Fruit fly (Drosophila melanogaster) whole organism, embryonic: ENCODE data around the gene CG3918.

Experiments
- ATbp ChIP-seq: fragments of 200-800 bp; sonication (Bioruptor generic); optimal IDR thresholded peaks from 2 replicates; lab custom pipeline; 2017; ENCODE audit warnings: missing biosample characterization, mild to moderate bottlenecking, missing genetic modification characterization, missing genetic modification reagents
- Abd-B ChIP-seq: fragments of 200-800 bp; sonication (Bioruptor generic); optimal IDR thresholded peaks from 2 replicates; lab custom pipeline; 2018; ENCODE audit warnings: missing biosample characterization, mild to moderate bottlenecking, missing genetic modification characterization, moderate library complexity
- Atf-2 ChIP-seq: fragments of 200-800 bp; sonication (Bioruptor generic); optimal IDR thresholded peaks from 2 replicates; lab custom pipeline; 2016; ENCODE audit warnings: missing biosample characterization, missing genetic modification characterization
- CG11247 ChIP-seq: fragments of 200-800 bp; sonication (Bioruptor generic); IDR thresholded peaks from 2 replicates; pipeline ENCODE4 v1.3.6; 2022; ENCODE audit warnings: missing biosample characterization, missing genetic modification characterization
- CG11398 ChIP-seq: fragments of 200-800 bp; sonication (Bioruptor generic); optimal IDR thresholded peaks from 2 replicates; lab custom pipeline; 2016; ENCODE audit warnings: missing biosample characterization, missing genetic modification characterization
- CG11456 ChIP-seq: fragments of 200-800 bp; sonication (Bioruptor generic); IDR thresholded peaks from 3 replicates; pipeline ENCODE4 v1.3.6; 2022; ENCODE audit warnings: missing biosample characterization, missing genetic modification characterization
- CG12769 ChIP-seq: fragments of 200-800 bp; sonication (Bioruptor generic); optimal IDR thresholded peaks from 2 replicates; lab custom pipeline; 2019; ENCODE audit warnings: missing biosample characterization, mild to moderate bottlenecking, missing genetic modification characterization, moderate library complexity
- CG14014 ChIP-seq: fragments of 200-800 bp; sonication (Bioruptor generic); IDR thresholded peaks from 2 replicates; pipeline ENCODE4 v1.3.6; 2022; ENCODE audit warnings: missing biosample characterization, missing genetic modification characterization
- CG14965 ChIP-seq: fragments of 200-800 bp; sonication (Bioruptor generic); optimal IDR thresholded peaks from 2 replicates; lab custom pipeline; 2016; ENCODE audit warnings: missing biosample characterization, missing genetic modification characterization, borderline replicate concordance
- CG17359 ChIP-seq: fragments of 200-800 bp; sonication (Bioruptor generic); optimal IDR thresholded peaks from 3 replicates; lab custom pipeline; 2018; ENCODE audit warnings: missing biosample characterization, mild to moderate bottlenecking, missing genetic modification characterization, moderate library complexity
- CG1792 ChIP-seq: fragments of 200-800 bp; sonication (Bioruptor generic); optimal IDR thresholded peaks from 2 replicates; lab custom pipeline; 2016; ENCODE audit warnings: missing biosample characterization, missing genetic modification characterization
- CG2678 ChIP-seq: fragments of 200-800 bp; sonication (Bioruptor generic); optimal IDR thresholded peaks from 3 replicates; lab custom pipeline; 2019; ENCODE audit warnings: missing biosample characterization, mild to moderate bottlenecking, missing genetic modification characterization, moderate library complexity
- CG31388 ChIP-seq: fragments of 200-800 bp; sonication (Bioruptor generic); optimal IDR thresholded peaks from 2 replicates; lab custom pipeline; 2016; ENCODE audit warnings: missing biosample characterization, missing genetic modification characterization
- CG31441 ChIP-seq: fragments of 200-800 bp; sonication (Bioruptor generic); IDR thresholded peaks from 2 replicates; pipeline ENCODE4 v1.3.6; 2022; ENCODE audit warnings: missing biosample characterization, missing genetic modification characterization
- CG33557 ChIP-seq: fragments of 200-800 bp; sonication (Bioruptor generic); optimal IDR thresholded peaks from 2 replicates; lab custom pipeline; 2019; ENCODE audit warnings: missing biosample characterization, mild to moderate bottlenecking, missing genetic modification characterization, moderate library complexity
- CG3995 ChIP-seq: fragments of 200-800 bp; sonication (Bioruptor generic); optimal IDR thresholded peaks from 3 replicates; lab custom pipeline; 2016; ENCODE audit warnings: missing biosample characterization, missing genetic modification characterization
- CG4820 ChIP-seq: fragments of 200-800 bp; sonication (Bioruptor generic); optimal IDR thresholded peaks from 3 replicates; lab custom pipeline; 2016; ENCODE audit warnings: missing biosample characterization, missing genetic modification characterization
- CG7987 ChIP-seq: fragments of 200-800 bp; sonication (Bioruptor generic); optimal IDR thresholded peaks from 2 replicates; lab custom pipeline; 2018; ENCODE audit warnings: missing biosample characterization, mild to moderate bottlenecking, missing genetic modification characterization, moderate library complexity
- D ChIP-seq, 2 experiments: fragments of 200-800 bp in 1 of 2; fragments of >200 bp in 1 of 2; sonication (Bioruptor generic) in 1 of 2; optimal IDR thresholded peaks; 2 replicates in 1 of 2; 3 replicates in 1 of 2; lab custom pipeline; 2017; ENCODE audit warnings: mild to moderate bottlenecking in 1 of 2, missing biosample characterization in 1 of 2, missing genetic modification characterization in 1 of 2, missing genetic modification reagents in 1 of 2
- Dll ChIP-seq: fragments of 200-800 bp; sonication (Bioruptor generic); IDR thresholded peaks from 4 replicates; pipeline ENCODE4 v1.3.6; 2022; ENCODE audit warnings: missing biosample characterization, missing genetic modification characterization; ENCODE audit not compliant: partially characterized antibody
- Drgx ChIP-seq: fragments of 200-800 bp; sonication (Bioruptor generic); IDR thresholded peaks from 2 replicates; pipeline ENCODE4 v1.3.6; 2022; ENCODE audit warnings: missing biosample characterization, missing genetic modification characterization
- Gsc ChIP-seq: fragments of 200-800 bp; sonication (Bioruptor generic); IDR thresholded peaks from 2 replicates; pipeline ENCODE4 v1.3.6; 2022; ENCODE audit warnings: missing biosample characterization, missing genetic modification characterization
- HHEX ChIP-seq: fragments of 200-800 bp; sonication (Bioruptor generic); optimal IDR thresholded peaks from 3 replicates; lab custom pipeline; 2017; ENCODE audit warnings: missing biosample characterization, mild to moderate bottlenecking, missing genetic modification characterization, missing genetic modification reagents
- HLH3B ChIP-seq: fragments of 200-800 bp; sonication (Bioruptor generic); IDR thresholded peaks from 2 replicates; pipeline ENCODE4 v1.3.6; 2022; ENCODE audit warnings: missing biosample characterization, missing genetic modification characterization
- Hmx ChIP-seq: fragments of 200-800 bp; sonication (Bioruptor generic); optimal IDR thresholded peaks from 2 replicates; lab custom pipeline; 2016; ENCODE audit warnings: missing biosample characterization, missing genetic modification characterization
- Oaz ChIP-seq: fragments of 200-800 bp; sonication (Bioruptor generic); IDR thresholded peaks from 2 replicates; pipeline ENCODE4 v1.3.6; 2022; ENCODE audit warnings: missing biosample characterization, missing genetic modification characterization
- Opbp ChIP-seq: fragments of 200-800 bp; sonication (Bioruptor generic); IDR thresholded peaks from 3 replicates; pipeline ENCODE4 v1.3.6; 2022; ENCODE audit warnings: missing biosample characterization, missing genetic modification characterization; ENCODE audit not compliant: partially characterized antibody
- Rfx ChIP-seq: fragments of 200-800 bp; sonication (Bioruptor generic); IDR thresholded peaks from 2 replicates; pipeline ENCODE4 v1.3.6; 2022; ENCODE audit warnings: missing biosample characterization, missing genetic modification characterization
- Side ChIP-seq: fragments of 200-800 bp; sonication (Bioruptor generic); optimal IDR thresholded peaks from 2 replicates; lab custom pipeline; 2016; ENCODE audit warnings: missing biosample characterization, missing genetic modification characterization
- TFAM ChIP-seq: fragments of 200-800 bp; sonication (Bioruptor generic); optimal IDR thresholded peaks from 2 replicates; lab custom pipeline; 2017; ENCODE audit warnings: missing biosample characterization, missing genetic modification characterization, inconsistent platforms
- ab ChIP-seq: fragments of 200-800 bp; sonication (Bioruptor generic); optimal IDR thresholded peaks from 2 replicates; lab custom pipeline; 2016; ENCODE audit warnings: missing biosample characterization, missing genetic modification characterization
- amos ChIP-seq: fragments of 200-800 bp; sonication (Bioruptor generic); IDR thresholded peaks from 2 replicates; pipeline ENCODE4 v1.3.6; 2022; ENCODE audit warnings: missing biosample characterization, missing genetic modification characterization; ENCODE audit not compliant: partially characterized antibody
- bbx ChIP-seq: fragments of 200-800 bp; sonication (Bioruptor generic); IDR thresholded peaks from 2 replicates; pipeline ENCODE4 v1.3.6; 2022; ENCODE audit warnings: missing biosample characterization, missing genetic modification characterization; ENCODE audit not compliant: partially characterized antibody
- bowl ChIP-seq: fragments of 200-800 bp; sonication (Bioruptor generic); IDR thresholded peaks from 2 replicates; pipeline ENCODE4 v1.3.6; 2022; ENCODE audit warnings: missing biosample characterization, missing genetic modification characterization
- chif ChIP-seq, 2 experiments: fragments of 200-800 bp; sonication (Bioruptor generic); optimal IDR thresholded peaks; 3 replicates each; lab custom pipeline; 2016; ENCODE audit warnings: missing biosample characterization in 2 of 2, missing genetic modification characterization in 2 of 2
- dimm ChIP-seq: fragments of 200-800 bp; sonication (Bioruptor generic); IDR thresholded peaks from 2 replicates; pipeline ENCODE4 v1.3.6; 2022; ENCODE audit warnings: missing biosample characterization, missing genetic modification characterization
- fd102C ChIP-seq: fragments of 200-800 bp; sonication (Bioruptor generic); optimal IDR thresholded peaks from 2 replicates; lab custom pipeline; 2018; ENCODE audit warnings: missing biosample characterization, mild to moderate bottlenecking, missing genetic modification characterization, moderate library complexity
- fd3F ChIP-seq: fragments of 200-800 bp; sonication (Bioruptor generic); optimal IDR thresholded peaks from 2 replicates; lab custom pipeline; 2018; ENCODE audit warnings: missing biosample characterization, mild to moderate bottlenecking, missing genetic modification characterization, moderate library complexity
- fd64A ChIP-seq: fragments of 200-800 bp; sonication (Bioruptor generic); optimal IDR thresholded peaks from 3 replicates; lab custom pipeline; 2018; ENCODE audit warnings: missing biosample characterization, mild to moderate bottlenecking, missing genetic modification characterization
- her ChIP-seq: fragments of 200-800 bp; sonication (Bioruptor generic); optimal IDR thresholded peaks from 2 replicates; lab custom pipeline; 2016; ENCODE audit warnings: missing biosample characterization, missing genetic modification characterization
- mirr ChIP-seq: fragments of 200-800 bp; sonication (Bioruptor generic); optimal IDR thresholded peaks from 3 replicates; lab custom pipeline; 2018; ENCODE audit warnings: missing biosample characterization, mild to moderate bottlenecking, missing genetic modification characterization
- nom ChIP-seq: fragments of 200-800 bp; sonication (Bioruptor generic); optimal IDR thresholded peaks from 2 replicates; lab custom pipeline; 2017; ENCODE audit warnings: missing biosample characterization, missing genetic modification characterization, mild to moderate bottlenecking, moderate library complexity, missing genetic modification reagents
- oc ChIP-seq: fragments of 200-800 bp; sonication (Bioruptor generic); optimal IDR thresholded peaks from 2 replicates; lab custom pipeline; 2018; ENCODE audit warnings: missing biosample characterization, mild to moderate bottlenecking, missing genetic modification characterization, moderate library complexity
- otp ChIP-seq: fragments of 200-800 bp; sonication (Bioruptor generic); IDR thresholded peaks from 3 replicates; pipeline ENCODE4, ENCODE4 v1.3.6; 2022; ENCODE audit warnings: missing biosample characterization, missing genetic modification characterization
- pan ChIP-seq, 4 experiments: fragments of >200 bp in 3 of 4; fragments of 200-800 bp in 1 of 4; sonication (Bioruptor generic) in 1 of 4; optimal IDR thresholded peaks in 3 of 4; IDR thresholded peaks in 1 of 4; 2 replicates each; pipeline versions ENCODE4 v1.3.6 to Lab custom; 2017 to 2022; ENCODE audit warnings: missing biosample characterization in 2 of 4, missing genetic modification characterization in 2 of 4, mixed read lengths in 1 of 4
- prd ChIP-seq, 3 experiments: fragments of >200 bp in 2 of 3; fragments of 200-800 bp in 1 of 3; sonication (Bioruptor generic) in 1 of 3; optimal IDR thresholded peaks in 2 of 3; IDR thresholded peaks in 1 of 3; 2 replicates in 2 of 3; 3 replicates in 1 of 3; pipeline versions ENCODE4 v1.3.6 to Lab custom; 2017 to 2022; ENCODE audit warnings: missing biosample characterization in 1 of 3, missing genetic modification characterization in 1 of 3
- pros ChIP-seq: fragments of 200-800 bp; sonication (Bioruptor generic); optimal IDR thresholded peaks from 3 replicates; lab custom pipeline; 2019; ENCODE audit warnings: missing biosample characterization, mild to moderate bottlenecking, missing genetic modification characterization, moderate library complexity
- ranshi ChIP-seq: fragments of 200-800 bp; sonication (Bioruptor generic); IDR thresholded peaks from 2 replicates; pipeline ENCODE4 v1.3.6; 2022; ENCODE audit warnings: missing biosample characterization, missing genetic modification characterization
- tgo ChIP-seq: fragments of 200-800 bp; sonication (Bioruptor generic); IDR thresholded peaks from 3 replicates; pipeline ENCODE4 v1.3.6; 2022; ENCODE audit warnings: missing biosample characterization, missing genetic modification characterization

CG3918 gene

DNA sequence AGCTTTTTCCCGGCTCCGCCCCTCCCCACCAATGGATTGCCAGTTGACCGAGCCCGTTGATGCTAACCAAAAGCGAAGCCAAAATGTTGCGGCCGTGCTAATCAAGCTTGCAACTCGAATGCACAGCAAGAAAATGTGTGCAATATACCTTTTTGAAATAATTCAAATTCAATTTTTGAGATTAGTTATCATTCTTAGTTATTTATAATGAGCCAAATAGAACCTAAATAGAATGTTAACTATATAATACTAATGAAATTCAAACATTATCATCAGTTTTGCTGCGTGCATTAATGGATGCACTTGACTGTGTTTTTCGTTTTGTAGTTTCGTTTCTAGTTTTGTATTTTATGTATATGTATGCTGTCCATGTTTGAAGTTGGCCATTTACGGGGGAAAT lies 18.1 kb downstream of the CG3918 start (continued):
- TF ChIP-seq CG12769 (tag; lab: Kevin White, UChicago) (peak; percentile 38), CG11247 (GFP tag; lab: Robert Waterston, UW) (no peak), amos (GFP tag; lab: Robert Waterston, UW) (no peak), pros (GFP tag; lab: Kevin White, UChicago) (no peak), CG17359 (peak; percentile 58), HLH3B (GFP tag; lab: Robert Waterston, UW) (peak; percentile 50; the same call in 1 of the 2 replicates), fd3F (GFP tag; lab: Kevin White, UChicago) (no peak), CG33557 (no peak), ab (GFP tag; lab: Kevin White, UChicago) (no peak), D (optimal IDR thresholded peaks at IDR 0.05; lab: Kevin White, UChicago) (no peak), D (GFP tag; optimal IDR thresholded peaks at IDR 0.05; lab: Kevin White, UChicago) (no peak), Side (GFP tag; lab: Kevin White, UChicago) (no peak), bbx (no peak), mirr (GFP tag; lab: Kevin White, UChicago) (no peak), chif (GFP tag; optimal IDR thresholded peaks at IDR 0.05; lab: Kevin White, UChicago) (no peak), CG3995 (GFP tag; lab: Kevin White, UChicago) (no peak), CG31441 (GFP tag; lab: Robert Waterston, UW) (peak; percentile 56), CG14965 (GFP tag; lab: Kevin White, UChicago) (no peak), TFAM (GFP tag; lab: Kevin White, UChicago) (no peak), fd64A (GFP tag; lab: Kevin White, UChicago) (no peak), Hmx (GFP tag; lab: Kevin White, UChicago) (no peak), CG2678 (tag; lab: Kevin White, UChicago) (peak; percentile 48), Atf-2 (no peak), Abd-B (GFP tag; lab: Kevin White, UChicago) (peak; percentile 48), oc (tag; lab: Kevin White, UChicago) (peak; percentile 22), nom (GFP tag; lab: Kevin White, UChicago) (no peak), CG11398 (GFP tag; lab: Kevin White, UChicago) (no peak), CG7987 (GFP tag; lab: Kevin White, UChicago) (no peak), prd (optimal IDR thresholded peaks at IDR 0.05; lab: Kevin White, UChicago) (no peak), prd (GFP tag; IDR thresholded peaks at IDR 0.05; lab: Robert Waterston, UW) (peak; percentile 58; the same call in 2 of the 3 replicates), HHEX (GFP tag; lab: Kevin White, UChicago) (peak; percentile 7), tgo (GFP tag; lab: Robert Waterston, UW) (peak; percentile 61; the same call in 2 of the 3 replicates), fd102C (GFP tag; lab: Kevin White, UChicago) (no peak), CG14014 (GFP tag; lab: Robert Waterston, UW) (peak; percentile 44; the same call in 1 of the 2 replicates), her (GFP tag; lab: Kevin White, UChicago) (no peak), bowl (GFP tag; lab: Robert Waterston, UW) (no peak), Rfx (GFP tag; lab: Robert Waterston, UW) (no peak), CG4820 (GFP tag; lab: Kevin White, UChicago) (no peak), pan (optimal IDR thresholded peaks at IDR 0.05; lab: Kevin White, UChicago) (no peak), pan (GFP tag; optimal IDR thresholded peaks at IDR 0.05 in 1 of 2, IDR thresholded peaks at IDR 0.05 in 1 of 2) (peak in 1 of 2 experiments; percentile 61), otp (GFP tag; lab: Robert Waterston, UW) (peak; percentile 54; the same call in 1 of the 3 replicates), Oaz (no peak), ATbp (GFP tag; lab: Kevin White, UChicago) (peak; percentile 32), Drgx (GFP tag; lab: Robert Waterston, UW) (peak; percentile 82), Opbp (no peak), ranshi (0 out of 2 replicates have a peak, but pooled peaks have one; percentile 25), CG31388 (no peak), Dll (no peak), dimm (GFP tag; lab: Robert Waterston, UW) (peak; percentile 28; the same call in 1 of the 2 replicates), CG11456 (no peak), CG1792 (GFP tag; lab: Kevin White, UChicago) (no peak), Gsc (GFP tag; lab: Robert Waterston, UW) (no peak)
